Worm (Caenorhabditis elegans) whole organism, L4 larva: Measurements from ENCODE around the gene hsp-25.
A peak's percentile ranks its signal among the peaks of the same experiment; 100 is the strongest.

ENCODE experiments used
- D1046.2 ChIP-seq: fragments of 200-800 bp; sonication (Bioruptor generic); IDR thresholded peaks from 2 replicates; pipeline ENCODE4 v1.3.6; 2022; ENCODE audit warnings: missing genetic modification characterization, missing compliant biosample characterization
- F10B5.3 ChIP-seq: sonication (generic microtip); optimal IDR thresholded peaks from 2 replicates; lab custom pipeline; 2016; ENCODE audit warnings: mild to moderate bottlenecking, missing genetic modification characterization, missing compliant biosample characterization
- F37D6.2 ChIP-seq: sonication (generic microtip); optimal IDR thresholded peaks from 2 replicates; lab custom pipeline; 2016; ENCODE audit warnings: mild to moderate bottlenecking, missing genetic modification characterization, missing compliant biosample characterization
- T20F7.1 ChIP-seq: fragments of 200-800 bp; sonication (Bioruptor generic); optimal IDR thresholded peaks from 2 replicates; lab custom pipeline; 2018; ENCODE audit warnings: mild to moderate bottlenecking, missing genetic modification characterization, missing compliant biosample characterization
- ZK337.2 ChIP-seq: fragments of 200-800 bp; sonication (Bioruptor generic); IDR thresholded peaks from 2 replicates; pipeline ENCODE4 v1.3.6; 2022; ENCODE audit warnings: missing genetic modification reagents, missing genetic modification characterization, missing compliant biosample characterization
- aha-1 ChIP-seq: fragments of 150-350 bp; peaks from one replicate; lab custom pipeline; 2014; ENCODE audit warnings: missing biosample characterization, missing genetic modification characterization
- ama-1 ChIP-seq: fragments of 150-350 bp; optimal IDR thresholded peaks from 2 replicates; lab custom pipeline; 2014; ENCODE audit warnings: inconsistent platforms, mixed read lengths
- ceh-44 ChIP-seq: fragments of 200-800 bp; sonication (Bioruptor generic); IDR thresholded peaks from 2 replicates; pipeline ENCODE4 v1.3.6; 2022; ENCODE audit warnings: missing genetic modification reagents, missing genetic modification characterization, missing compliant biosample characterization
- ceh-62 ChIP-seq: sonication (generic microtip); optimal IDR thresholded peaks from 2 replicates; lab custom pipeline; 2017; ENCODE audit warnings: missing biosample characterization, missing genetic modification characterization
- ctbp-1 ChIP-seq: fragments of 200-800 bp; sonication (Bioruptor generic); IDR thresholded peaks from 2 replicates; pipeline ENCODE4 v1.3.6; 2022; ENCODE audit warnings: missing genetic modification reagents, missing genetic modification characterization, missing compliant biosample characterization
- daf-16 ChIP-seq, 3 experiments: sonication (generic microtip); optimal IDR thresholded peaks; 2 replicates each; lab custom pipeline; 2016 to 2017; ENCODE audit warnings: missing genetic modification characterization in 3 of 3, missing genetic modification reagents in 3 of 3, mild to moderate bottlenecking in 2 of 3, missing compliant biosample characterization in 2 of 3, missing biosample characterization in 1 of 3, moderate library complexity in 1 of 3
- daf-19 ChIP-seq: fragments of 200-800 bp; sonication (Bioruptor generic); conservative IDR thresholded peaks from 2 replicates; pipeline ENCODE4 v1.3.6; 2022; ENCODE audit warnings: missing genetic modification characterization, missing compliant biosample characterization
- dmd-8 ChIP-seq: fragments of 200-800 bp; sonication (Bioruptor generic); IDR thresholded peaks from 2 replicates; pipeline ENCODE4 v1.3.6; 2022; ENCODE audit warnings: missing genetic modification characterization, missing compliant biosample characterization
- dpl-1 ChIP-seq: fragments of 150-350 bp; optimal IDR thresholded peaks from 2 replicates; lab custom pipeline; 2014; ENCODE audit warnings: missing biosample characterization, missing genetic modification reagents, missing genetic modification characterization
- dve-1 ChIP-seq: sonication (generic microtip); optimal IDR thresholded peaks from 2 replicates; lab custom pipeline; 2017; ENCODE audit warnings: antibody characterized with exemption, mild to moderate bottlenecking, missing genetic modification characterization, missing compliant biosample characterization; ENCODE audit not compliant: insufficient read depth
- egl-43 ChIP-seq: fragments of 200-800 bp; sonication (Bioruptor generic); IDR thresholded peaks from 2 replicates; pipeline ENCODE4 v1.3.6; 2022; ENCODE audit warnings: missing genetic modification reagents, missing genetic modification characterization, missing compliant biosample characterization
- fos-1 ChIP-seq: fragments of 150-350 bp; optimal IDR thresholded peaks from 2 replicates; lab custom pipeline; 2014; ENCODE audit warnings: missing biosample characterization, missing genetic modification characterization
- gei-8 ChIP-seq: fragments of 200-800 bp; sonication (Bioruptor generic); optimal IDR thresholded peaks from 2 replicates; lab custom pipeline; 2018; ENCODE audit warnings: mild to moderate bottlenecking, missing genetic modification characterization, missing compliant biosample characterization
- hlh-11 ChIP-seq: fragments of 200-800 bp; sonication (Bioruptor generic); optimal IDR thresholded peaks from 2 replicates; lab custom pipeline; 2018; ENCODE audit warnings: mild to moderate bottlenecking, missing genetic modification characterization, missing compliant biosample characterization
- hlh-30 ChIP-seq: sonication (generic microtip); optimal IDR thresholded peaks from 2 replicates; lab custom pipeline; 2017; ENCODE audit warnings: antibody characterized with exemption, mild to moderate bottlenecking, missing genetic modification characterization, missing compliant biosample characterization; ENCODE audit not compliant: insufficient read depth
- hmg-1.1 ChIP-seq: fragments of 200-800 bp; sonication (Bioruptor generic); IDR thresholded peaks from 2 replicates; pipeline ENCODE4 v1.3.6; 2022; ENCODE audit warnings: missing genetic modification reagents, missing genetic modification characterization, missing compliant biosample characterization
- jun-1 ChIP-seq: fragments of 150-350 bp; optimal IDR thresholded peaks from 2 replicates; lab custom pipeline; 2014; ENCODE audit warnings: missing biosample characterization, missing genetic modification reagents, missing genetic modification characterization
- lim-7 ChIP-seq: fragments of 200-800 bp; sonication (Bioruptor generic); IDR thresholded peaks from 2 replicates; pipeline ENCODE4 v1.3.6; 2022; ENCODE audit warnings: missing genetic modification characterization, missing compliant biosample characterization
- lin-29 ChIP-seq: fragments of 200-800 bp; sonication (Bioruptor generic); IDR thresholded peaks from 2 replicates; pipeline ENCODE4 v1.3.6; 2022; ENCODE audit warnings: missing genetic modification reagents, missing genetic modification characterization, missing compliant biosample characterization
- lin-39 ChIP-seq: fragments of 150-350 bp; optimal IDR thresholded peaks from 2 replicates; lab custom pipeline; 2014; ENCODE audit warnings: missing biosample characterization, missing genetic modification reagents, missing genetic modification characterization
- lir-3 ChIP-seq: sonication (generic microtip); optimal IDR thresholded peaks from 2 replicates; lab custom pipeline; 2016; ENCODE audit warnings: mild to moderate bottlenecking, missing genetic modification characterization, missing compliant biosample characterization
- mdt-29 ChIP-seq: fragments of 200-800 bp; sonication (Bioruptor generic); IDR thresholded peaks from 2 replicates; pipeline ENCODE4 v1.3.6; 2022; ENCODE audit warnings: missing genetic modification reagents, missing genetic modification characterization, missing compliant biosample characterization
- mep-1 ChIP-seq: fragments of 150-350 bp; sonication (generic microtip); optimal IDR thresholded peaks from 3 replicates; lab custom pipeline; 2014; ENCODE audit warnings: missing biosample characterization, missing genetic modification characterization
- mes-2 ChIP-seq: sonication (generic microtip); optimal IDR thresholded peaks from 2 replicates; lab custom pipeline; 2016; ENCODE audit warnings: missing genotype, mild to moderate bottlenecking, missing genetic modification characterization, missing compliant biosample characterization; ENCODE audit not compliant: poor library complexity, severe bottlenecking
- mxl-2 ChIP-seq: fragments of 200-800 bp; sonication (Bioruptor generic); conservative IDR thresholded peaks from 2 replicates; pipeline ENCODE4 v1.3.6; 2022; ENCODE audit warnings: missing genetic modification reagents, missing genetic modification characterization, missing compliant biosample characterization
- nhr-11 ChIP-seq: fragments of 150-350 bp; optimal IDR thresholded peaks from 2 replicates; lab custom pipeline; 2014; ENCODE audit warnings: missing biosample characterization, missing genetic modification characterization
- nhr-111 ChIP-seq: fragments of 200-800 bp; sonication (Bioruptor generic); optimal IDR thresholded peaks from 2 replicates; lab custom pipeline; 2018; ENCODE audit warnings: mild to moderate bottlenecking, missing genetic modification characterization, missing compliant biosample characterization
- nhr-25 ChIP-seq: sonication (generic microtip); optimal IDR thresholded peaks from 2 replicates; lab custom pipeline; 2017; ENCODE audit warnings: missing genetic modification characterization, mild to moderate bottlenecking, missing compliant biosample characterization, antibody characterized with exemption, moderate library complexity, borderline replicate concordance; ENCODE audit not compliant: insufficient read depth
- nhr-41 ChIP-seq: fragments of 200-800 bp; sonication (Bioruptor generic); IDR thresholded peaks from 2 replicates; pipeline ENCODE4 v1.3.6; 2022; ENCODE audit warnings: missing genetic modification reagents, missing genetic modification characterization, missing compliant biosample characterization
- nhr-42 ChIP-seq: fragments of 200-800 bp; sonication (Bioruptor generic); IDR thresholded peaks from 2 replicates; pipeline ENCODE4 v1.3.6; 2022; ENCODE audit warnings: missing genetic modification characterization, missing compliant biosample characterization
- nhr-6 ChIP-seq: fragments of 150-350 bp; optimal IDR thresholded peaks from 2 replicates; lab custom pipeline; 2014; ENCODE audit warnings: missing biosample characterization, missing genetic modification characterization
- nhr-77 ChIP-seq: fragments of 150-350 bp; optimal IDR thresholded peaks from 2 replicates; lab custom pipeline; 2014; ENCODE audit warnings: missing biosample characterization, missing genetic modification characterization
- pha-4 ChIP-seq, 2 experiments: fragments of 150-350 bp in 1 of 2; fragments of 200-800 bp in 1 of 2; sonication (Bioruptor generic) in 1 of 2; IDR thresholded peaks in 1 of 2; optimal IDR thresholded peaks in 1 of 2; 2 replicates each; pipeline versions ENCODE4 v1.3.6 to Lab custom; 2014 to 2022; ENCODE audit warnings: missing genetic modification characterization in 2 of 2, missing genetic modification reagents in 2 of 2, missing biosample characterization in 1 of 2, missing compliant biosample characterization in 1 of 2
- php-3 ChIP-seq: fragments of 200-800 bp; sonication (Bioruptor generic); IDR thresholded peaks from 2 replicates; pipeline ENCODE4 v1.3.6; 2022; ENCODE audit warnings: missing genetic modification reagents, missing genetic modification characterization, missing compliant biosample characterization
- sdz-12 ChIP-seq: fragments of 200-800 bp; sonication (Bioruptor generic); optimal IDR thresholded peaks from 2 replicates; lab custom pipeline; 2018; ENCODE audit warnings: mild to moderate bottlenecking, missing genetic modification characterization, missing compliant biosample characterization
- skn-1 ChIP-seq: fragments of 150-350 bp; optimal IDR thresholded peaks from 2 replicates; lab custom pipeline; 2014; ENCODE audit warnings: missing biosample characterization, missing genetic modification characterization
- snpc-1.2 ChIP-seq: fragments of 200-800 bp; sonication (Bioruptor generic); IDR thresholded peaks from 2 replicates; pipeline ENCODE4 v1.3.6; 2022; ENCODE audit warnings: missing genetic modification reagents, missing genetic modification characterization, missing compliant biosample characterization
- snpc-4 ChIP-seq: fragments of 150-350 bp; optimal IDR thresholded peaks from 2 replicates; lab custom pipeline; 2014; ENCODE audit warnings: missing biosample characterization, missing genetic modification characterization
- spr-1 ChIP-seq: sonication (generic microtip); optimal IDR thresholded peaks from 2 replicates; lab custom pipeline; 2016; ENCODE audit warnings: mild to moderate bottlenecking, missing genetic modification characterization, missing compliant biosample characterization
- spr-3 ChIP-seq: fragments of 200-800 bp; sonication (Bioruptor generic); optimal IDR thresholded peaks from 2 replicates; lab custom pipeline; 2018; ENCODE audit warnings: mild to moderate bottlenecking, missing genetic modification characterization, missing compliant biosample characterization
- unc-130 ChIP-seq: sonication (generic microtip); optimal IDR thresholded peaks from 2 replicates; lab custom pipeline; 2016; ENCODE audit warnings: missing genetic modification reagents, missing genetic modification characterization, missing compliant biosample characterization
- vab-7 ChIP-seq: fragments of 200-800 bp; sonication (Bioruptor generic); IDR thresholded peaks from 2 replicates; pipeline ENCODE4 v1.3.6; 2022; ENCODE audit warnings: missing genetic modification reagents, missing genetic modification characterization, missing compliant biosample characterization
- zip-11 ChIP-seq: fragments of 200-800 bp; sonication (Bioruptor generic); IDR thresholded peaks from 2 replicates; pipeline ENCODE4 v1.3.6; 2022; ENCODE audit warnings: missing genetic modification characterization, missing compliant biosample characterization

hsp-25 gene

DNA sequence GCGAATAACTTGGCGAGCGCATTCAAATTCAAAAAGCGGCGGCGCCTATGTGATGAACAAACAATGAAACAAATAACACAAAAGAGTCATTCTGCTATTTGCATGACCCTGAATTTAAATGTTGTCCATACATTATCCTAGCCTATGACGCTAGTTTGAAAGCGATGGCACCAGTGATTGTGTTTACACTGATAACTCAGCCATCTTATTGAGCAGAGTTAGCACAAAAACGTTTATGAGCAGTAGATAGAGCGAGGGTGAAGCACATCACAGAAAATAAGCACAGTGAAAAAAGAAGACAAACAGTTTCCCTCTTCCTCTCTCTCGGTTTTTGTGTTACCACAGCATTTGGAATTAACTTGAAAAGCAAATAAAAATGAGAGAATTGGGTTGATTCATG, 3.8 kb upstream of the hsp-25 start (continued):
- TF ChIP-seq mes-2 (no peak), mdt-29 (GFP tag; lab: Robert Waterston, UW) (no peak), daf-16 (GFP tag; optimal IDR thresholded peaks at IDR 0.05; lab: Kevin White, UChicago) (no peak), daf-16 (tag; optimal IDR thresholded peaks at IDR 0.05; lab: Kevin White, UChicago) (peak; percentile 74), mxl-2 (GFP tag; lab: Robert Waterston, UW) (no peak), snpc-1.2 (GFP tag; lab: Robert Waterston, UW) (no peak), gei-8 (GFP tag; lab: Kevin White, UChicago) (no peak), egl-43 (GFP tag; lab: Robert Waterston, UW) (no peak), daf-19 (GFP tag; lab: Robert Waterston, UW) (no peak), T20F7.1 (no peak), ceh-44 (GFP tag; lab: Robert Waterston, UW) (no peak), spr-3 (GFP tag; lab: Kevin White, UChicago) (no peak), lin-29 (no peak), mep-1 (tag; lab: Kevin White, UChicago) (no peak), aha-1 (tag; lab: Kevin White, UChicago) (peak; percentile 86), nhr-6 (peak; percentile 45), snpc-4 (tag; lab: Kevin White, UChicago) (no peak), lin-39 (tag; lab: Kevin White, UChicago) (no peak), lim-7 (GFP tag; lab: Robert Waterston, UW) (no peak), dpl-1 (GFP tag; lab: Kevin White, UChicago) (no peak)

DNA sequence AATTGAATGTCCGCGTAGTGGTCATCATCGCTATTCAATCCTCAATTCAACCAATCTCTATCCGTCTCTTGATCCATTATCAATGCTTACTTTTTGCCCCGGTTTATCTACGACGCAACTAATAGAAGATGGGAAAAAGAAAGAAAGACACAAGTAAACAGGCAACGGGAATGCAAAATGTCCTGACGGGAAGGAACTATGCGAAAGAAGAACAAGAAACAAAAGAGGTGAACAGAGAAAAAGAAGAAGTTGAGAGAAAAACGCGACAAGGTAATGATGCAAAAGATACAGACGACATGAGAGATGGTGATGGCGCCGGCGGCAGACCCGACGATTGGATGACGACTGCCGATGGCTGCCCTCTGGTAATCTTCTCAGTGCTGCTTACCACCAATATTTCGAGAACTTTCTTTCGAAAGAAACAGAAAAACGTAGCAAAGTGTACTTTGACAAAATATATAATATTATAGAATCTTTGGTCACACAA, 2.6 kb upstream of the hsp-25 start:
- TF ChIP-seq pha-4 (GFP tag; IDR thresholded peaks at IDR 0.05; lab: Robert Waterston, UW), result peak; percentile 28; the same call in 1 of the 2 replicates
- TF ChIP-seq pha-4 (tag; optimal IDR thresholded peaks at IDR 0.05; lab: Kevin White, UChicago), result peak; percentile 21
- no peak for TF ChIP-seq F10B5.3 (tag; lab: Kevin White, UChicago)
- TF ChIP-seq php-3 (GFP tag; lab: Robert Waterston, UW), result no peak
- peak; percentile 66 for TF ChIP-seq hlh-30 (tag; lab: Kevin White, UChicago)
- no peak for TF ChIP-seq sdz-12
- no peak for TF ChIP-seq skn-1 (tag; lab: Kevin White, UChicago)
- no peak for TF ChIP-seq D1046.2 (GFP tag; lab: Robert Waterston, UW)
- peak; percentile 85 for TF ChIP-seq dve-1 (tag; lab: Kevin White, UChicago)
- TF ChIP-seq T20F7.1, result no peak
- TF ChIP-seq ctbp-1, result peak; percentile 41; the same call in 1 of the 2 replicates
- TF ChIP-seq fos-1 (tag; lab: Kevin White, UChicago), result no peak
- TF ChIP-seq hlh-11, result peak; percentile 94
- peak; percentile 86 for TF ChIP-seq mep-1 (tag; lab: Kevin White, UChicago)
- no peak for TF ChIP-seq jun-1 (tag; lab: Kevin White, UChicago)
- TF ChIP-seq nhr-41, result no peak
- TF ChIP-seq hmg-1.1 (GFP tag; lab: Robert Waterston, UW), result peak; percentile 42
- TF ChIP-seq mxl-2 (GFP tag; lab: Robert Waterston, UW), result no peak
- TF ChIP-seq spr-1, result no peak
- TF ChIP-seq nhr-6, result peak; percentile 62
- TF ChIP-seq daf-16 (GFP tag; optimal IDR thresholded peaks at IDR 0.05; lab: Kevin White, UChicago), result peak; percentile 23 to 82
- TF ChIP-seq daf-16 (tag; optimal IDR thresholded peaks at IDR 0.05; lab: Kevin White, UChicago), result peak; percentile 97
- TF ChIP-seq zip-11 (GFP tag; lab: Robert Waterston, UW), result no peak
- no peak for TF ChIP-seq dmd-8 (GFP tag; lab: Robert Waterston, UW)
- TF ChIP-seq nhr-77 (tag; lab: Kevin White, UChicago), result peak; percentile 74
- TF ChIP-seq ceh-62 (tag; lab: Kevin White, UChicago), result no peak
- no peak for TF ChIP-seq unc-130 (GFP tag; lab: Kevin White, UChicago)
- TF ChIP-seq ama-1 (lab: Kevin White, UChicago), result no peak
- no peak for TF ChIP-seq vab-7 (GFP tag; lab: Robert Waterston, UW)
- no peak for TF ChIP-seq ZK337.2 (GFP tag; lab: Robert Waterston, UW)
- no peak for TF ChIP-seq nhr-111
- no peak for TF ChIP-seq F37D6.2 (tag; lab: Kevin White, UChicago)
- peak; percentile 84 for TF ChIP-seq nhr-25
- no peak for TF ChIP-seq snpc-1.2 (GFP tag; lab: Robert Waterston, UW)
- peak; percentile 72 for TF ChIP-seq nhr-11 (tag; lab: Kevin White, UChicago)
- TF ChIP-seq nhr-42 (GFP tag; lab: Robert Waterston, UW), result no peak
- no peak for TF ChIP-seq lir-3
